Fruit fly (Drosophila melanogaster): ENCODE data around the gene BuGZ.

- TF ChIP-seq Dll (optimal IDR thresholded peaks at IDR 0.05) = no peak
- TF ChIP-seq psq (optimal IDR thresholded peaks at IDR 0.05) = no peak
- no peak for TF ChIP-seq pan (optimal IDR thresholded peaks at IDR 0.05)
- no peak for TF ChIP-seq CG8478 (optimal IDR thresholded peaks at IDR 0.05)
- TF ChIP-seq EcR (GFP tag; optimal IDR thresholded peaks at IDR 0.05) = no peak
- no peak for TF ChIP-seq usp (GFP tag; optimal IDR thresholded peaks at IDR 0.05)
These were observed 4.9 kb upstream of the BuGZ start, which contains the start of the genes glu and ChLD3 for dm6 chr2L:16738206-16738900.
